Worm (Caenorhabditis elegans) whole organism, midembryonic: ENCODE results near the gene Y57E12AL.1.

Experiments used
- cog-1 ChIP-seq: sonication (generic microtip); optimal IDR thresholded peaks from 2 replicates; lab custom pipeline; 2016; ENCODE audit warnings: missing genetic modification characterization, missing compliant biosample characterization
- flt-1 ChIP-seq: fragments of 200-800 bp; sonication (Bioruptor generic); IDR thresholded peaks from 2 replicates; pipeline ENCODE4 v1.3.6; 2022; ENCODE audit warnings: missing genetic modification characterization, missing compliant biosample characterization
- klf-2 ChIP-seq: fragments of 200-800 bp; sonication (Bioruptor generic); conservative IDR thresholded peaks from 2 replicates; pipeline ENCODE4 v1.3.6; 2022; ENCODE audit warnings: missing genetic modification reagents, missing genetic modification characterization, missing compliant biosample characterization
- tab-1 ChIP-seq: fragments of 200-800 bp; sonication (Bioruptor generic); IDR thresholded peaks from 2 replicates; pipeline ENCODE4 v1.3.6; 2022; ENCODE audit warnings: missing genetic modification characterization, missing compliant biosample characterization
- ztf-23 ChIP-seq: fragments of 200-800 bp; sonication (Bioruptor generic); IDR thresholded peaks from 2 replicates; pipeline ENCODE4 v1.3.6; 2022; ENCODE audit warnings: missing genetic modification reagents, missing genetic modification characterization, missing compliant biosample characterization
- ztf-29 ChIP-seq: fragments of 200-800 bp; sonication (Bioruptor generic); IDR thresholded peaks from 2 replicates; pipeline ENCODE4 v1.3.6; 2022; ENCODE audit warnings: missing genetic modification reagents, missing genetic modification characterization, missing compliant biosample characterization

DNA sequence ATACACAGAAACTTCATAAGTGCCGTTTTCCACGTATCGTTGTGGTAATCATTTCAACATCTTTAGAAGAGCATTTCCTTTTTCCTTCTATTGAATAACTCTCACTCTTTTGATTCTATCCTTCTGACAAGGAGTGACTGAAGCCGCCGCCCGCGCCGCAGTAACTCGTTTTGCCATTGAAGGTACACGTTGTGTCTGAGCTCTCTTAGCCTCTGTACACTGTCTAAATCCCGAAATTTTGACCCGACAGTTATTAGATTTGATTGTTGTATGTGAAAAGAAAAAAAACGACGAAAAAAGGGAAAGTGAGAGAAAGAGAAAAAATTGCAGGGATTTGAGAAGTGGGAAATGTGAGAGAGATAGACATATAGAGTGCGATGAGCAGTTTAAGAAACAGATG is 50.9 kb downstream of the Y57E12AL.1 start:
- no peak for TF ChIP-seq klf-2 (GFP tag; lab: Robert Waterston, UW)
- TF ChIP-seq ztf-29 = no peak
- no peak for TF ChIP-seq cog-1
- no peak for TF ChIP-seq flt-1 (GFP tag; lab: Robert Waterston, UW)
- no peak for TF ChIP-seq ztf-23
- TF ChIP-seq tab-1 = no peak
